Fruit fly (Drosophila melanogaster) whole organism, embryonic: ENCODE results near the gene Ir92a.
A peak's percentile ranks its signal among the peaks of the same experiment; 100 is the strongest.

Experiments used
- CG10462 ChIP-seq: fragments of 200-800 bp; sonication (Bioruptor generic); optimal IDR thresholded peaks from 2 replicates; lab custom pipeline; 2016; ENCODE audit warnings: missing biosample characterization, missing genetic modification characterization
- CG11456 ChIP-seq: fragments of 200-800 bp; sonication (Bioruptor generic); IDR thresholded peaks from 3 replicates; pipeline ENCODE4 v1.3.6; 2022; ENCODE audit warnings: missing biosample characterization, missing genetic modification characterization
- CG12104 ChIP-seq: fragments of 200-800 bp; sonication (Bioruptor generic); optimal IDR thresholded peaks from 3 replicates; lab custom pipeline; 2016; ENCODE audit warnings: missing biosample characterization, missing genetic modification characterization
- CG1233 ChIP-seq: fragments of 200-800 bp; sonication (Bioruptor generic); optimal IDR thresholded peaks from 4 replicates; lab custom pipeline; 2018; ENCODE audit warnings: missing biosample characterization, mild to moderate bottlenecking, missing genetic modification characterization
- CG12942 ChIP-seq: fragments of 200-800 bp; sonication (Bioruptor generic); optimal IDR thresholded peaks from 3 replicates; lab custom pipeline; 2016; ENCODE audit warnings: missing biosample characterization, missing genetic modification characterization
- CG13287 ChIP-seq: fragments of 200-800 bp; sonication (Bioruptor generic); IDR thresholded peaks from 2 replicates; pipeline ENCODE4 v1.3.6; 2022; ENCODE audit warnings: missing biosample characterization, missing genetic modification characterization; ENCODE audit not compliant: partially characterized antibody
- CG15601 ChIP-seq: fragments of 200-800 bp; sonication (Bioruptor generic); optimal IDR thresholded peaks from 3 replicates; lab custom pipeline; 2019; ENCODE audit warnings: missing biosample characterization, mild to moderate bottlenecking, missing genetic modification characterization, moderate library complexity
- CG17359 ChIP-seq: fragments of 200-800 bp; sonication (Bioruptor generic); optimal IDR thresholded peaks from 3 replicates; lab custom pipeline; 2018; ENCODE audit warnings: missing biosample characterization, mild to moderate bottlenecking, missing genetic modification characterization, moderate library complexity
- CG18599 ChIP-seq: fragments of 200-800 bp; sonication (Bioruptor generic); optimal IDR thresholded peaks from 3 replicates; lab custom pipeline; 2017; ENCODE audit warnings: missing biosample characterization, missing genetic modification characterization, mild to moderate bottlenecking, moderate library complexity, missing genetic modification reagents
- CG3065 ChIP-seq: fragments of 200-800 bp; sonication (Bioruptor generic); optimal IDR thresholded peaks from 2 replicates; lab custom pipeline; 2016; ENCODE audit warnings: missing biosample characterization, missing genetic modification characterization
- CG42726 ChIP-seq: fragments of 200-800 bp; sonication (Bioruptor generic); IDR thresholded peaks from 2 replicates; pipeline ENCODE4 v1.3.6; 2022; ENCODE audit warnings: missing biosample characterization, missing genetic modification characterization; ENCODE audit not compliant: partially characterized antibody
- CG4617 ChIP-seq: fragments of 200-800 bp; sonication (Bioruptor generic); optimal IDR thresholded peaks from 3 replicates; lab custom pipeline; 2016; ENCODE audit warnings: missing biosample characterization, missing genetic modification characterization, borderline replicate concordance
- CG4854 ChIP-seq: fragments of 200-800 bp; sonication (Bioruptor generic); optimal IDR thresholded peaks from 2 replicates; lab custom pipeline; 2016; ENCODE audit warnings: missing biosample characterization, missing genetic modification characterization, inconsistent platforms
- CG7372 ChIP-seq: fragments of 200-800 bp; sonication (Bioruptor generic); IDR thresholded peaks from 2 replicates; pipeline ENCODE4 v1.3.6; 2022; ENCODE audit warnings: missing biosample characterization, missing genetic modification characterization
- CG7928 ChIP-seq: fragments of 200-800 bp; sonication (Bioruptor generic); optimal IDR thresholded peaks from 2 replicates; lab custom pipeline; 2017; ENCODE audit warnings: missing biosample characterization, mild to moderate bottlenecking, missing genetic modification characterization
- CG8281 ChIP-seq: fragments of 200-800 bp; sonication (Bioruptor generic); optimal IDR thresholded peaks from 2 replicates; lab custom pipeline; 2018; ENCODE audit warnings: missing biosample characterization, mild to moderate bottlenecking, missing genetic modification characterization, moderate library complexity
- D19A ChIP-seq: fragments of 200-800 bp; optimal IDR thresholded peaks from 3 replicates; lab custom pipeline; 2019; ENCODE audit warnings: missing biosample characterization, mild to moderate bottlenecking, missing genetic modification characterization, moderate library complexity
- D19B ChIP-seq: fragments of 200-800 bp; sonication (Bioruptor generic); optimal IDR thresholded peaks from 2 replicates; lab custom pipeline; 2017; ENCODE audit warnings: missing biosample characterization, mild to moderate bottlenecking, missing genetic modification characterization
- Dad ChIP-seq: fragments of 200-800 bp; sonication (Bioruptor generic); optimal IDR thresholded peaks from 3 replicates; lab custom pipeline; 2016; ENCODE audit warnings: missing biosample characterization, missing genetic modification characterization
- Dbx ChIP-seq: fragments of 200-800 bp; sonication (Bioruptor generic); IDR thresholded peaks from 3 replicates; pipeline ENCODE4 v1.3.6; 2022; ENCODE audit warnings: missing biosample characterization, missing genetic modification characterization
- Dip3 ChIP-seq: fragments of 200-800 bp; sonication (Bioruptor generic); optimal IDR thresholded peaks from 3 replicates; lab custom pipeline; 2016; ENCODE audit warnings: missing biosample characterization, missing genetic modification characterization
- Ets65A ChIP-seq: fragments of 200-800 bp; sonication (Bioruptor generic); peaks from one replicate; lab custom pipeline; 2016; ENCODE audit warnings: missing biosample characterization, missing genetic modification characterization
- Ets97D ChIP-seq: fragments of 200-800 bp; sonication (Bioruptor generic); optimal IDR thresholded peaks from 3 replicates; lab custom pipeline; 2016; ENCODE audit warnings: missing biosample characterization, missing genetic modification characterization
- H2.0 ChIP-seq: fragments of 200-800 bp; sonication (Bioruptor generic); IDR thresholded peaks from 2 replicates; pipeline ENCODE4 v1.3.6; 2022; ENCODE audit warnings: missing biosample characterization, missing genetic modification characterization
- Hr3 ChIP-seq: fragments of 200-800 bp; sonication (Bioruptor generic); optimal IDR thresholded peaks from 3 replicates; lab custom pipeline; 2016; ENCODE audit warnings: missing biosample characterization, missing genetic modification characterization
- Kr ChIP-seq: fragments of 200-800 bp; sonication (Bioruptor generic); optimal IDR thresholded peaks from 2 replicates; lab custom pipeline; 2017; ENCODE audit warnings: missing biosample characterization, mild to moderate bottlenecking, missing genetic modification characterization
- MESR4 ChIP-seq: fragments of 200-800 bp; sonication (Bioruptor generic); optimal IDR thresholded peaks from 2 replicates; lab custom pipeline; 2018; ENCODE audit warnings: missing biosample characterization, mild to moderate bottlenecking, missing genetic modification characterization, moderate library complexity
- Max ChIP-seq: fragments of 200-800 bp; sonication (Bioruptor generic); optimal IDR thresholded peaks from 2 replicates; lab custom pipeline; 2016; ENCODE audit warnings: missing biosample characterization, mild to moderate bottlenecking, missing genetic modification characterization
- Mes4 ChIP-seq: fragments of 200-800 bp; sonication (Bioruptor generic); optimal IDR thresholded peaks from 2 replicates; lab custom pipeline; 2016; ENCODE audit warnings: missing biosample characterization, missing genetic modification characterization
- Ptx1 ChIP-seq: fragments of 200-800 bp; sonication (Bioruptor generic); IDR thresholded peaks from 2 replicates; pipeline ENCODE4 v1.3.6; 2022; ENCODE audit warnings: missing biosample characterization, missing genetic modification characterization
- Sox100B ChIP-seq: fragments of 200-800 bp; sonication (Bioruptor generic); optimal IDR thresholded peaks from 3 replicates; lab custom pipeline; 2018; ENCODE audit warnings: missing biosample characterization, mild to moderate bottlenecking, missing genetic modification characterization
- Stat92E ChIP-seq, 3 experiments: fragments of >200 bp in 2 of 3; fragments of 200-800 bp in 1 of 3; sonication (Bioruptor generic) in 1 of 3; optimal IDR thresholded peaks; 2 replicates each; lab custom pipeline; 2017 to 2019; ENCODE audit warnings: missing biosample characterization in 3 of 3, missing genetic modification characterization in 3 of 3, mild to moderate bottlenecking in 1 of 3, moderate library complexity in 1 of 3
- chm ChIP-seq: fragments of 200-800 bp; sonication (Bioruptor generic); IDR thresholded peaks from 2 replicates; pipeline ENCODE4 v1.3.6; 2022; ENCODE audit warnings: missing biosample characterization, missing genetic modification characterization
- ci ChIP-seq: fragments of 200-800 bp; sonication (Bioruptor generic); IDR thresholded peaks from 3 replicates; pipeline ENCODE4 v1.3.6; 2022; ENCODE audit warnings: missing biosample characterization, missing genetic modification characterization
- dimm ChIP-seq: fragments of 200-800 bp; sonication (Bioruptor generic); IDR thresholded peaks from 2 replicates; pipeline ENCODE4 v1.3.6; 2022; ENCODE audit warnings: missing biosample characterization, missing genetic modification characterization
- dmrt11E ChIP-seq: fragments of 200-800 bp; sonication (Bioruptor generic); optimal IDR thresholded peaks from 3 replicates; lab custom pipeline; 2018; ENCODE audit warnings: missing biosample characterization, mild to moderate bottlenecking, missing genetic modification characterization, moderate library complexity
- fu2 ChIP-seq: fragments of 200-800 bp; sonication (Bioruptor generic); optimal IDR thresholded peaks from 2 replicates; lab custom pipeline; 2016; ENCODE audit warnings: missing biosample characterization, missing genetic modification characterization
- gfzf ChIP-seq: fragments of 200-800 bp; sonication (Bioruptor generic); optimal IDR thresholded peaks from 2 replicates; lab custom pipeline; 2016; ENCODE audit warnings: missing biosample characterization, mild to moderate bottlenecking, missing genetic modification characterization, moderate library complexity
- gro ChIP-seq: fragments of 200-800 bp; sonication (Bioruptor generic); optimal IDR thresholded peaks from 2 replicates; lab custom pipeline; 2016; ENCODE audit warnings: missing biosample characterization, missing genetic modification characterization
- lola ChIP-seq, 3 experiments: fragments of >200 bp in 2 of 3; fragments of 200-800 bp in 1 of 3; sonication (Bioruptor generic) in 1 of 3; optimal IDR thresholded peaks; 2 replicates each; lab custom pipeline; 2017 to 2019; ENCODE audit warnings: missing biosample characterization in 3 of 3, missing genetic modification characterization in 3 of 3, mild to moderate bottlenecking in 1 of 3, moderate library complexity in 1 of 3
- mam ChIP-seq: fragments of 200-800 bp; sonication (Bioruptor generic); optimal IDR thresholded peaks from 3 replicates; lab custom pipeline; 2016; ENCODE audit warnings: missing biosample characterization, missing genetic modification characterization
- nerfin-1 ChIP-seq: fragments of 200-800 bp; sonication (Bioruptor generic); optimal IDR thresholded peaks from 3 replicates; lab custom pipeline; 2019; ENCODE audit warnings: missing biosample characterization, mild to moderate bottlenecking, missing genetic modification characterization, moderate library complexity
- peb ChIP-seq: fragments of 200-800 bp; sonication (Bioruptor generic); IDR thresholded peaks from 2 replicates; pipeline ENCODE4 v1.3.6; 2022; ENCODE audit warnings: missing biosample characterization, missing genetic modification characterization
- prd ChIP-seq, 3 experiments: fragments of >200 bp in 2 of 3; fragments of 200-800 bp in 1 of 3; sonication (Bioruptor generic) in 1 of 3; optimal IDR thresholded peaks in 2 of 3; IDR thresholded peaks in 1 of 3; 2 replicates in 2 of 3; 3 replicates in 1 of 3; pipeline versions ENCODE4 v1.3.6 to Lab custom; 2017 to 2022; ENCODE audit warnings: missing biosample characterization in 1 of 3, missing genetic modification characterization in 1 of 3
- scrt ChIP-seq: fragments of 200-800 bp; sonication (Bioruptor generic); optimal IDR thresholded peaks from 2 replicates; lab custom pipeline; 2018; ENCODE audit warnings: missing biosample characterization, mild to moderate bottlenecking, missing genetic modification characterization, moderate library complexity
- sug ChIP-seq: fragments of 200-800 bp; optimal IDR thresholded peaks from 2 replicates; lab custom pipeline; 2019; ENCODE audit warnings: missing biosample characterization, mild to moderate bottlenecking, missing genetic modification characterization, moderate library complexity
- toy ChIP-seq: fragments of 200-800 bp; sonication (Bioruptor generic); IDR thresholded peaks from 2 replicates; pipeline ENCODE4 v1.3.6; 2022; ENCODE audit warnings: missing biosample characterization, missing genetic modification characterization
- vvl ChIP-seq: fragments of 200-800 bp; sonication (Bioruptor generic); IDR thresholded peaks from 2 replicates; pipeline ENCODE4 v1.3.6; 2022; ENCODE audit warnings: missing biosample characterization, missing genetic modification characterization
- wek ChIP-seq: fragments of 200-800 bp; sonication (Bioruptor generic); optimal IDR thresholded peaks from 3 replicates; lab custom pipeline; 2018; ENCODE audit warnings: missing biosample characterization, mild to moderate bottlenecking, missing genetic modification characterization, moderate library complexity

The Ir92a gene

DNA sequence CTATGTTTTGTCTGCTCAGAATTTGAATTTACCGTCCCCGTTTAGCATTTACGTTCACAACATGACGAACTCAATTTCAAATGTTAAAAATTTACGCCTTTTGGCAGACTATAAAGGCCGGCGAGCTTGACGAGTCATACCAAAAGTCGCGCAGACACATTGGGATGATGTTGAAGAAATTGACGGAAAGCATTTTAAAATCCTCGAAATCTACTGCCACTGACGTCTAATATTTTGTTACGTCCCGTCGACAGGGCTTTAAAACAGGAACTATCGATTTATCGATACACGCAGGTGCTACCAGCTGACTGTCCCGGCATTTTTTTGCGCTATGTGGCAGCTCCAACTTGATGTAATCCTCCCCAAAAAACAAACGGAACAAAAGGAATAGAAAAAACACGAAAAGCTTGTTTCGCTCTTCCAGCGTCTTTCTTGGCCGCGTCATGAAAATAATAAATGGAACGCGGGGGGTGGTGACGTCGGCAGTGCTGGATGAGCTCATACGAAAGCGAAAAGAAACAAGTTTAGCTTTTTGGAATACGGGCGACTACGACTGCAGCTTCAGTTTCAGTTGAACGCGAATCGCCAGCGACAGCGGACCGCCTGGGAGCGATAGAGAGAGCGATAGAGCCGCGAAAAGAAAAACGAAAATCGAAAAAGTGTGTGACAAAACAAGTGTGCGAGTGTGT is 29.7 kb upstream of the Ir92a start, which contains the start of gene Orp8 (continued):
- TF ChIP-seq nerfin-1 (no peak), Dbx (GFP tag; lab: Robert Waterston, UW) (peak; percentile 36; the same call in 1 of the 3 replicates), D19A (tag; lab: Kevin White, UChicago) (no peak), Hr3 (no peak), D19B (GFP tag; lab: Kevin White, UChicago) (no peak), CG4617 (GFP tag; lab: Kevin White, UChicago) (no peak), CG3065 (GFP tag; lab: Kevin White, UChicago) (no peak), Sox100B (GFP tag; lab: Kevin White, UChicago) (no peak), MESR4 (GFP tag; lab: Kevin White, UChicago) (peak; percentile 12), gfzf (peak; percentile 39), dmrt11E (tag; lab: Kevin White, UChicago) (no peak), CG13287 (GFP tag; lab: Robert Waterston, UW) (peak; percentile 56), CG10462 (GFP tag; lab: Kevin White, UChicago) (no peak), CG17359 (tag; lab: Kevin White, UChicago) (no peak), dimm (GFP tag; lab: Robert Waterston, UW) (no peak), CG42726 (GFP tag; lab: Robert Waterston, UW) (peak; percentile 70; the same call in 1 of the 2 replicates), CG11456 (GFP tag; lab: Robert Waterston, UW) (no peak), Kr (GFP tag; lab: Kevin White, UChicago) (no peak), peb (no peak), CG12942 (no peak), CG4854 (no peak), Ets65A (GFP tag; lab: Kevin White, UChicago) (no peak), CG8281 (tag; lab: Kevin White, UChicago) (no peak), CG7928 (GFP tag; lab: Kevin White, UChicago) (no peak), toy (GFP tag; lab: Robert Waterston, UW) (no peak), gro (peak; percentile 78), ci (GFP tag; lab: Robert Waterston, UW) (no peak; the same call in 2 of the 3 replicates), fu2 (GFP tag; lab: Kevin White, UChicago) (no peak), wek (GFP tag; lab: Kevin White, UChicago) (no peak), Ets97D (GFP tag; lab: Kevin White, UChicago) (peak; percentile 50), CG1233 (no peak), CG15601 (tag; lab: Kevin White, UChicago) (peak; percentile 88), Mes4 (GFP tag; lab: Kevin White, UChicago) (no peak), Max (GFP tag; lab: Kevin White, UChicago) (no peak), mam (GFP tag; lab: Kevin White, UChicago) (no peak), Stat92E (GFP tag; optimal IDR thresholded peaks at IDR 0.05; lab: Kevin White, UChicago) (peak in 1 of 3 experiments; percentile 24), CG7372 (GFP tag; lab: Robert Waterston, UW) (no peak), chm (no peak), H2.0 (GFP tag; lab: Robert Waterston, UW) (no peak), vvl (GFP tag; lab: Robert Waterston, UW) (peak; percentile 66), sug (tag; lab: Kevin White, UChicago) (peak; percentile 96), lola (GFP tag; optimal IDR thresholded peaks at IDR 0.05; lab: Kevin White, UChicago) (no peak), prd (optimal IDR thresholded peaks at IDR 0.05; lab: Kevin White, UChicago) (no peak), prd (GFP tag; IDR thresholded peaks at IDR 0.05; lab: Robert Waterston, UW) (no peak), CG12104 (no peak), Ptx1 (GFP tag; lab: Robert Waterston, UW) (no peak), scrt (GFP tag; lab: Kevin White, UChicago) (peak; percentile 21), CG18599 (GFP tag; lab: Kevin White, UChicago) (peak; percentile 35), Dip3 (no peak), Dad (GFP tag; lab: Kevin White, UChicago) (no peak)
